Fruit fly (Drosophila melanogaster) whole organism, prepupa: ENCODE results near the gene Dus3.

Source experiments
- CG10669 ChIP-seq: fragments of 200-800 bp; sonication (Bioruptor generic); optimal IDR thresholded peaks from 3 replicates; lab custom pipeline; 2018; ENCODE audit warnings: missing biosample characterization, mild to moderate bottlenecking, missing genetic modification characterization, moderate library complexity
- CG11294 ChIP-seq: fragments of 200-800 bp; sonication (Bioruptor generic); IDR thresholded peaks from 2 replicates; pipeline ENCODE4 v1.3.6; 2022; ENCODE audit warnings: missing biosample characterization, missing genetic modification characterization
- CG11902 ChIP-seq: fragments of 200-800 bp; sonication (Bioruptor generic); optimal IDR thresholded peaks from 3 replicates; lab custom pipeline; 2016; ENCODE audit warnings: missing biosample characterization, missing genetic modification characterization
- CG16779 ChIP-seq: fragments of 200-800 bp; sonication (Bioruptor generic); optimal IDR thresholded peaks from 3 replicates; lab custom pipeline; 2017; ENCODE audit warnings: missing biosample characterization, mild to moderate bottlenecking, missing genetic modification characterization
- CG31627 ChIP-seq: fragments of 200-800 bp; sonication (Bioruptor generic); optimal IDR thresholded peaks from 3 replicates; lab custom pipeline; 2016; ENCODE audit warnings: missing biosample characterization, missing genetic modification characterization
- CG32006 ChIP-seq: fragments of 200-800 bp; sonication (Bioruptor generic); optimal IDR thresholded peaks from 3 replicates; lab custom pipeline; 2017; ENCODE audit warnings: missing biosample characterization, mild to moderate bottlenecking, missing genetic modification characterization
- CG34406 ChIP-seq: fragments of 200-800 bp; sonication (Bioruptor generic); optimal IDR thresholded peaks from 3 replicates; lab custom pipeline; 2016; ENCODE audit warnings: missing biosample characterization, missing genetic modification characterization
- CG3919 ChIP-seq: fragments of 200-800 bp; sonication (Bioruptor generic); optimal IDR thresholded peaks from 3 replicates; lab custom pipeline; 2016; ENCODE audit warnings: missing biosample characterization, missing genetic modification characterization
- CG4318 ChIP-seq: fragments of 200-800 bp; sonication (Bioruptor generic); optimal IDR thresholded peaks from 3 replicates; lab custom pipeline; 2017; ENCODE audit warnings: missing biosample characterization, mild to moderate bottlenecking, missing genetic modification characterization
- CG6808 ChIP-seq: fragments of 200-800 bp; sonication (Bioruptor generic); optimal IDR thresholded peaks from 3 replicates; lab custom pipeline; 2017; ENCODE audit warnings: missing biosample characterization, missing genetic modification characterization, mild to moderate bottlenecking, moderate library complexity, missing genetic modification reagents
- CG6854 ChIP-seq: fragments of 200-800 bp; sonication (Bioruptor generic); optimal IDR thresholded peaks from 2 replicates; lab custom pipeline; 2017; ENCODE audit warnings: missing biosample characterization, mild to moderate bottlenecking, missing genetic modification characterization
- CG8119 ChIP-seq: fragments of 200-800 bp; sonication (Bioruptor generic); IDR thresholded peaks from 3 replicates; pipeline ENCODE4 v1.3.6; 2022; ENCODE audit warnings: missing biosample characterization, missing genetic modification characterization
- CG8319 ChIP-seq: fragments of 200-800 bp; sonication (Bioruptor generic); optimal IDR thresholded peaks from 3 replicates; lab custom pipeline; 2016; ENCODE audit warnings: missing biosample characterization, missing genetic modification characterization
- CG8632 ChIP-seq: fragments of 200-800 bp; sonication (Bioruptor generic); optimal IDR thresholded peaks from 3 replicates; lab custom pipeline; 2016; ENCODE audit warnings: missing biosample characterization, missing genetic modification characterization
- CG9139 ChIP-seq: fragments of 200-800 bp; sonication (Bioruptor generic); optimal IDR thresholded peaks from 3 replicates; lab custom pipeline; 2017; ENCODE audit warnings: missing biosample characterization, mild to moderate bottlenecking, missing genetic modification characterization
- Eip75B ChIP-seq: fragments of 200-800 bp; sonication (Bioruptor generic); optimal IDR thresholded peaks from 3 replicates; lab custom pipeline; 2016; ENCODE audit warnings: missing biosample characterization, missing genetic modification characterization
- Eip78C ChIP-seq: fragments of 200-800 bp; sonication (Bioruptor generic); peaks from one replicate; lab custom pipeline; 2016; ENCODE audit warnings: missing biosample characterization, missing genetic modification characterization
- Eip93F ChIP-seq: fragments of 200-800 bp; sonication (Bioruptor generic); optimal IDR thresholded peaks from 2 replicates; lab custom pipeline; 2016; ENCODE audit warnings: missing biosample characterization, mild to moderate bottlenecking, missing genetic modification characterization
- Gug ChIP-seq: fragments of 200-800 bp; sonication (Bioruptor generic); IDR thresholded peaks from 2 replicates; pipeline ENCODE4 v1.3.6; 2022; ENCODE audit warnings: missing biosample characterization, missing genetic modification characterization
- Hr38 ChIP-seq: sonication (Bioruptor generic); optimal IDR thresholded peaks from 2 replicates; lab custom pipeline; 2016; ENCODE audit warnings: missing biosample characterization, missing genetic modification characterization
- Hr39 ChIP-seq: fragments of 200-800 bp; sonication (Bioruptor generic); optimal IDR thresholded peaks from 2 replicates; lab custom pipeline; 2016; ENCODE audit warnings: missing biosample characterization, missing genetic modification characterization
- Lpt ChIP-seq: fragments of 200-800 bp; sonication (Bioruptor generic); optimal IDR thresholded peaks from 3 replicates; lab custom pipeline; 2016; ENCODE audit warnings: missing biosample characterization, missing genetic modification characterization
- Met ChIP-seq: fragments of 200-800 bp; sonication (Bioruptor generic); optimal IDR thresholded peaks from 3 replicates; lab custom pipeline; 2016; ENCODE audit warnings: missing biosample characterization, missing genetic modification characterization
- Smox ChIP-seq: fragments of 200-800 bp; sonication (Bioruptor generic); optimal IDR thresholded peaks from 3 replicates; lab custom pipeline; 2016; ENCODE audit warnings: missing biosample characterization, missing genetic modification characterization
- Sox102F ChIP-seq: fragments of 200-800 bp; sonication (Bioruptor generic); optimal IDR thresholded peaks from 2 replicates; lab custom pipeline; 2016; ENCODE audit warnings: missing biosample characterization, mild to moderate bottlenecking, missing genetic modification characterization
- Sox14 ChIP-seq: fragments of 200-800 bp; sonication (Bioruptor generic); optimal IDR thresholded peaks from 3 replicates; lab custom pipeline; 2016; ENCODE audit warnings: missing biosample characterization, missing genetic modification characterization
- Sox15 ChIP-seq: fragments of 200-800 bp; sonication (Bioruptor generic); optimal IDR thresholded peaks from 3 replicates; lab custom pipeline; 2016; ENCODE audit warnings: missing biosample characterization, missing genetic modification characterization
- achi ChIP-seq: fragments of 200-800 bp; sonication (Bioruptor generic); optimal IDR thresholded peaks from 3 replicates; lab custom pipeline; 2016; ENCODE audit warnings: missing biosample characterization, missing genetic modification characterization
- acj6 ChIP-seq: fragments of 200-800 bp; sonication (Bioruptor generic); optimal IDR thresholded peaks from 3 replicates; lab custom pipeline; 2016; ENCODE audit warnings: missing biosample characterization, missing genetic modification characterization
- dsx ChIP-seq: fragments of 200-800 bp; optimal IDR thresholded peaks from 3 replicates; lab custom pipeline; 2019; ENCODE audit warnings: missing biosample characterization, mild to moderate bottlenecking, missing genetic modification characterization, moderate library complexity; ENCODE audit not compliant: poor library complexity, severe bottlenecking
- eg ChIP-seq: fragments of 200-800 bp; sonication (Bioruptor generic); IDR thresholded peaks from 3 replicates; pipeline ENCODE4 v1.3.6; 2022; ENCODE audit warnings: missing biosample characterization, missing genetic modification characterization
- esn ChIP-seq: fragments of 200-800 bp; sonication (Bioruptor generic); optimal IDR thresholded peaks from 2 replicates; lab custom pipeline; 2016; ENCODE audit warnings: missing biosample characterization, mild to moderate bottlenecking, missing genetic modification characterization, moderate library complexity
- fd59A ChIP-seq: fragments of 200-800 bp; sonication (Bioruptor generic); optimal IDR thresholded peaks from 2 replicates; lab custom pipeline; 2017; ENCODE audit warnings: missing biosample characterization, mild to moderate bottlenecking, missing genetic modification characterization, missing genetic modification reagents
- fd85E ChIP-seq: fragments of 200-800 bp; sonication (Bioruptor generic); optimal IDR thresholded peaks from 3 replicates; lab custom pipeline; 2016; ENCODE audit warnings: missing biosample characterization, missing genetic modification characterization
- fkh ChIP-seq: fragments of 200-800 bp; sonication (Bioruptor generic); optimal IDR thresholded peaks from 3 replicates; lab custom pipeline; 2017; ENCODE audit warnings: missing biosample characterization, mild to moderate bottlenecking, missing genetic modification characterization, moderate library complexity
- lz ChIP-seq: fragments of 200-800 bp; sonication (Bioruptor generic); optimal IDR thresholded peaks from 3 replicates; lab custom pipeline; 2016; ENCODE audit warnings: missing biosample characterization, missing genetic modification characterization
- net ChIP-seq: fragments of 200-800 bp; sonication (Bioruptor generic); optimal IDR thresholded peaks from 3 replicates; lab custom pipeline; 2016; ENCODE audit warnings: missing biosample characterization, missing genetic modification characterization
- pdm3 ChIP-seq: fragments of 200-800 bp; sonication (Bioruptor generic); optimal IDR thresholded peaks from 3 replicates; lab custom pipeline; 2016; ENCODE audit warnings: missing biosample characterization, missing genetic modification characterization
- spab ChIP-seq: fragments of 200-800 bp; sonication (Bioruptor generic); optimal IDR thresholded peaks from 2 replicates; lab custom pipeline; 2017; ENCODE audit warnings: missing biosample characterization, mild to moderate bottlenecking, missing genetic modification characterization, missing genetic modification reagents
- ss ChIP-seq, 2 experiments: fragments of 200-800 bp; sonication (Bioruptor generic); optimal IDR thresholded peaks; 2 replicates in 1 of 2; 3 replicates in 1 of 2; lab custom pipeline; 2017 to 2018; ENCODE audit warnings: mild to moderate bottlenecking in 2 of 2, missing biosample characterization in 2 of 2, missing genetic modification characterization in 2 of 2, moderate library complexity in 1 of 2
- svp ChIP-seq: fragments of 200-800 bp; sonication (Bioruptor generic); peaks from one replicate; lab custom pipeline; 2016; ENCODE audit warnings: missing biosample characterization, missing genetic modification characterization
- topi ChIP-seq: fragments of 200-800 bp; sonication (Bioruptor generic); optimal IDR thresholded peaks from 3 replicates; lab custom pipeline; 2016; ENCODE audit warnings: missing biosample characterization, missing genetic modification characterization
- vri ChIP-seq: fragments of 200-800 bp; sonication (Bioruptor generic); optimal IDR thresholded peaks from 3 replicates; lab custom pipeline; 2016; ENCODE audit warnings: missing biosample characterization, mild to moderate bottlenecking, missing genetic modification characterization

The Dus3 gene

dm6 chr2L:19756040-19756439 is 2.6 kb upstream of the Dus3 start:
- TF ChIP-seq dsx (GFP tag; lab: Kevin White, UChicago), result no peak
- no peak for TF ChIP-seq Met
- TF ChIP-seq vri, result no peak
- TF ChIP-seq CG8319, result no peak
- no peak for TF ChIP-seq CG31627 (GFP tag; lab: Kevin White, UChicago)
- no peak for TF ChIP-seq topi (GFP tag; lab: Kevin White, UChicago)
- no peak for TF ChIP-seq CG8632 (GFP tag; lab: Kevin White, UChicago)
- TF ChIP-seq CG9139 (GFP tag; lab: Kevin White, UChicago), result no peak
- TF ChIP-seq Gug (GFP tag; lab: Robert Waterston, UW), result no peak
- no peak for TF ChIP-seq Smox (GFP tag; lab: Kevin White, UChicago)
- TF ChIP-seq acj6 (GFP tag; lab: Kevin White, UChicago), result no peak
- no peak for TF ChIP-seq achi
- no peak for TF ChIP-seq CG6808 (GFP tag; lab: Kevin White, UChicago)
- TF ChIP-seq lz (GFP tag; lab: Kevin White, UChicago), result no peak
- no peak for TF ChIP-seq Sox14 (GFP tag; lab: Kevin White, UChicago)
- TF ChIP-seq CG10669 (GFP tag; lab: Kevin White, UChicago), result no peak
- TF ChIP-seq net, result no peak
- TF ChIP-seq fkh, result no peak

dm6 chr2L:19756716-19757115 is 2.0 kb upstream of the Dus3 start, which contains the start of gene CG10631:
Gene CG10631 (minus strand): TSS chr2L:19756904.
- TF ChIP-seq eg, result peak; percentile 10; the same call in 1 of the 3 replicates
- no peak for TF ChIP-seq Eip93F

dm6 chr2L:19763446-19763772 is 4.7 kb downstream of the Dus3 start:
- TF ChIP-seq svp (GFP tag; lab: Kevin White, UChicago), result peak; percentile 91
- no peak for TF ChIP-seq Eip75B (GFP tag; lab: Kevin White, UChicago)
- peak; percentile 27 for TF ChIP-seq Eip78C (GFP tag; lab: Kevin White, UChicago)
- no peak for TF ChIP-seq Sox15 (GFP tag; lab: Kevin White, UChicago)

- TF ChIP-seq Hr39 (GFP tag; lab: Kevin White, UChicago) (peak; percentile 50), CG8632 (GFP tag; lab: Kevin White, UChicago) (peak; percentile 80), CG11902 (peak; percentile 68), ss (GFP tag; optimal IDR thresholded peaks at IDR 0.05; lab: Kevin White, UChicago) (peak; percentile 68 to 80), spab (peak; percentile 74), eg (peak; percentile 62), Hr38 (GFP tag; lab: Kevin White, UChicago) (no peak), Eip78C (GFP tag; lab: Kevin White, UChicago) (peak; percentile 87), CG6854 (GFP tag; lab: Kevin White, UChicago) (no peak), CG8119 (GFP tag; lab: Robert Waterston, UW) (peak; percentile 50), esn (GFP tag; lab: Kevin White, UChicago) (peak; percentile 76), net (peak; percentile 76), achi (peak; percentile 80), CG16779 (tag; lab: Kevin White, UChicago) (peak; percentile 42), CG34406 (GFP tag; lab: Kevin White, UChicago) (peak; percentile 86), Lpt (peak; percentile 49), pdm3 (GFP tag; lab: Kevin White, UChicago) (peak; percentile 42), acj6 (GFP tag; lab: Kevin White, UChicago) (peak; percentile 77), Sox102F (GFP tag; lab: Kevin White, UChicago) (peak; percentile 38), CG32006 (GFP tag; lab: Kevin White, UChicago) (peak; percentile 91), CG4318 (peak; percentile 79), Sox15 (GFP tag; lab: Kevin White, UChicago) (peak; percentile 65), CG10669 (GFP tag; lab: Kevin White, UChicago) (peak; percentile 50), Eip75B (GFP tag; lab: Kevin White, UChicago) (peak; percentile 12), fd85E (peak; percentile 12), Sox14 (GFP tag; lab: Kevin White, UChicago) (peak; percentile 8), fkh (peak; percentile 45), CG3919 (peak; percentile 73), fd59A (GFP tag; lab: Kevin White, UChicago) (peak; percentile 77), Gug (GFP tag; lab: Robert Waterston, UW) (peak; percentile 46; the same call in 1 of the 2 replicates), CG6808 (GFP tag; lab: Kevin White, UChicago) (peak; percentile 75), CG11294 (GFP tag; lab: Robert Waterston, UW) (no peak)
Measured at dm6 chr2L:19763773-19764580, 5.3 kb downstream of the Dus3 start, which contains the start of gene fbp. Gene fbp (minus strand): TSS chr2L:19764136.
